1 fruit fly cellular context compared by ENCODE assay signal in the genomic region with DNA sequence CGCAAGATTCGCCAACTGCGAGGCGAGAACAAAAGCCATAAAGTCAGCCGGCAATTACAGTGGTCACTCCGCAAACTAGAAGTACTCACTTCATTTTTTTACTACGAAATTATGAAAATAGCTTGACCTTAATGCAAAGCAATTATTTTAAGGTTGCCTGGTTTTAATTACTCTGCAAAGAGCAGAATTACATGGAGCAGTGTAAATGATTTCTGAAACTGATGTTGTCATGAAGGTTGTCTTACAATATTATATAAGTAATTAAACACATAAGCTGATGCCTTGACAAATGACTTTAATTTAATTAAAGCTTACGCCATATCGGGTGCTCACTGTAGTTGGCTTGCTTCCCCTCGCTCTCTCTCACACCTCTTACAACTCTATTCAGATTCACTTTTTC.
TF ChIP-seq lines count a peak whose summit lies in the region.

No protein-coding gene starts in this region.

TF ChIP-seq in whole organism, embryonic, 481 proteins besides CTCF, POLR2A, EP300 and RAD21 (continued from another document):
- TF ChIP-seq CG6765 (GFP tag; optimal IDR thresholded peaks at IDR 0.05; lab: Kevin White, UChicago) (peak; percentile 27), Six4 (GFP tag; optimal IDR thresholded peaks at IDR 0.05; lab: Kevin White, UChicago) (no peak), CG3281 (GFP tag; optimal IDR thresholded peaks at IDR 0.05; lab: Kevin White, UChicago) (peak; percentile 85), nom (GFP tag; optimal IDR thresholded peaks at IDR 0.05; lab: Kevin White, UChicago) (peak; percentile 77), Doc3 (GFP tag; IDR thresholded peaks at IDR 0.05; lab: Robert Waterston, UW; ENCODE audit: partially characterized antibody) (no peak), Eip74EF (GFP tag; optimal IDR thresholded peaks at IDR 0.05; lab: Kevin White, UChicago) (no peak), CG10267 (tag; optimal IDR thresholded peaks at IDR 0.05; lab: Kevin White, UChicago) (peak; percentile 1), D19B (GFP tag; optimal IDR thresholded peaks at IDR 0.05; lab: Kevin White, UChicago) (peak; percentile 38), Dad (GFP tag; optimal IDR thresholded peaks at IDR 0.05; lab: Kevin White, UChicago) (no peak), wdn (GFP tag; IDR thresholded peaks at IDR 0.05; lab: Robert Waterston, UW) (peak; percentile 34; the same call in 1 of the 2 replicates), CG10147 (GFP tag; optimal IDR thresholded peaks at IDR 0.05; lab: Kevin White, UChicago) (peak; percentile 56), shn (GFP tag; optimal IDR thresholded peaks at IDR 0.05; lab: Kevin White, UChicago) (peak; percentile 1), CG18764 (GFP tag; optimal IDR thresholded peaks at IDR 0.05; lab: Kevin White, UChicago) (no peak), Deaf1 (tag; optimal IDR thresholded peaks at IDR 0.05; lab: Kevin White, UChicago) (peak; percentile 5), CG17802 (tag; optimal IDR thresholded peaks at IDR 0.05; lab: Kevin White, UChicago) (no peak), Rfx (GFP tag; IDR thresholded peaks at IDR 0.05; lab: Robert Waterston, UW) (peak; percentile 73), CG3995 (GFP tag; optimal IDR thresholded peaks at IDR 0.05; lab: Kevin White, UChicago) (peak; percentile 16), Elba2 (GFP tag; optimal IDR thresholded peaks at IDR 0.05; lab: Kevin White, UChicago) (no peak), CG12155 (GFP tag; optimal IDR thresholded peaks at IDR 0.05; lab: Kevin White, UChicago) (peak; percentile 46), Mes4 (GFP tag; optimal IDR thresholded peaks at IDR 0.05; lab: Kevin White, UChicago) (no peak), CG1233 (GFP tag; optimal IDR thresholded peaks at IDR 0.05; lab: Kevin White, UChicago) (peak; percentile 21), bsh (GFP tag; optimal IDR thresholded peaks at IDR 0.05; lab: Kevin White, UChicago) (peak; percentile 12 to 74), crol (GFP tag; IDR thresholded peaks at IDR 0.05; lab: Robert Waterston, UW) (peak; percentile 39), CG8290 (GFP tag; optimal IDR thresholded peaks at IDR 0.05; lab: Kevin White, UChicago) (no peak), CG8290 (tag; optimal IDR thresholded peaks at IDR 0.05; lab: Kevin White, UChicago) (peak in 1 of 2 experiments; percentile 15), CG9215 (GFP tag; IDR thresholded peaks at IDR 0.05; lab: Robert Waterston, UW) (peak; percentile 47), slbo (GFP tag; IDR thresholded peaks at IDR 0.05; lab: Robert Waterston, UW) (peak; percentile 70), CG31441 (GFP tag; IDR thresholded peaks at IDR 0.05; lab: Robert Waterston, UW) (peak; percentile 42), ems (GFP tag; optimal IDR thresholded peaks at IDR 0.05; lab: Kevin White, UChicago) (no peak), so (GFP tag; IDR thresholded peaks at IDR 0.05; lab: Robert Waterston, UW) (peak; percentile 60; the same call in 2 of the 3 replicates), ssp (GFP tag; IDR thresholded peaks at IDR 0.05; lab: Robert Waterston, UW) (0 out of 2 replicates have a peak, but pooled peaks have one; percentile 9), CG16815 (GFP tag; optimal IDR thresholded peaks at IDR 0.05; lab: Kevin White, UChicago) (peak; percentile 46), CG15011 (GFP tag; optimal IDR thresholded peaks at IDR 0.05; lab: Kevin White, UChicago) (no peak), BEAF-32 (GFP tag; optimal IDR thresholded peaks at IDR 0.05; lab: Kevin White, UChicago) (no peak), Xrp1 (GFP tag; IDR thresholded peaks at IDR 0.05; lab: Robert Waterston, UW) (no peak), E2f1 (GFP tag; IDR thresholded peaks at IDR 0.05; lab: Robert Waterston, UW) (no peak), inv (GFP tag; IDR thresholded peaks at IDR 0.05; lab: Robert Waterston, UW; ENCODE audit: partially characterized antibody) (no peak), CG11247 (GFP tag; IDR thresholded peaks at IDR 0.05; lab: Robert Waterston, UW) (no peak; the same call in 1 of the 2 replicates), kay (GFP tag; optimal IDR thresholded peaks at IDR 0.05; lab: Kevin White, UChicago) (no peak), CG17328 (GFP tag; IDR thresholded peaks at IDR 0.05; lab: Robert Waterston, UW) (peak; percentile 17; the same call in 1 of the 2 replicates), dysf (GFP tag; IDR thresholded peaks at IDR 0.05; lab: Robert Waterston, UW) (peak; percentile 69; the same call in 2 of the 3 replicates), Trl (optimal IDR thresholded peaks at IDR 0.05; lab: Kevin White, UChicago) (no peak), Trl (GFP tag; optimal IDR thresholded peaks at IDR 0.05; lab: Kevin White, UChicago) (no peak), CG17385 (GFP tag; optimal IDR thresholded peaks at IDR 0.05; lab: Kevin White, UChicago) (peak; percentile 45), CG9727 (GFP tag; optimal IDR thresholded peaks at IDR 0.05; lab: Kevin White, UChicago) (peak; percentile 66), fu2 (GFP tag; optimal IDR thresholded peaks at IDR 0.05; lab: Kevin White, UChicago) (peak; percentile 42), jumu (GFP tag; optimal IDR thresholded peaks at IDR 0.05; lab: Kevin White, UChicago) (no peak), CG11085 (GFP tag; IDR thresholded peaks at IDR 0.05; lab: Robert Waterston, UW) (no peak), zfh1 (GFP tag; IDR thresholded peaks at IDR 0.05; lab: Robert Waterston, UW) (peak; percentile 40; the same call in 1 of the 3 replicates), jigr1 (GFP tag; IDR thresholded peaks at IDR 0.05; lab: Robert Waterston, UW) (no peak), C15 (GFP tag; IDR thresholded peaks at IDR 0.05; lab: Robert Waterston, UW) (no peak), Bgb (GFP tag; IDR thresholded peaks at IDR 0.05; lab: Robert Waterston, UW; ENCODE audit: partially characterized antibody) (no peak), luna (GFP tag; optimal IDR thresholded peaks at IDR 0.05; lab: Kevin White, UChicago) (no peak), nmo (GFP tag; optimal IDR thresholded peaks at IDR 0.05; lab: Kevin White, UChicago) (peak; percentile 33), tx (GFP tag; optimal IDR thresholded peaks at IDR 0.05; lab: Kevin White, UChicago) (peak; percentile 2), D (optimal IDR thresholded peaks at IDR 0.05; lab: Kevin White, UChicago) (no peak), D (GFP tag; optimal IDR thresholded peaks at IDR 0.05; lab: Kevin White, UChicago) (no peak), prd (optimal IDR thresholded peaks at IDR 0.05; lab: Kevin White, UChicago) (no peak), prd (GFP tag; IDR thresholded peaks at IDR 0.05; lab: Robert Waterston, UW) (peak; percentile 22; the same call in 1 of the 3 replicates), dpn (GFP tag; optimal IDR thresholded peaks at IDR 0.05; lab: Kevin White, UChicago) (peak; percentile 43 to 57), dan (GFP tag; IDR thresholded peaks at IDR 0.05; lab: Robert Waterston, UW) (no peak), sens (GFP tag; lab: Kevin White, UChicago) (peak; percentile 88), sc (optimal IDR thresholded peaks at IDR 0.05; lab: Kevin White, UChicago) (no peak), sc (GFP tag; optimal IDR thresholded peaks at IDR 0.05; lab: Kevin White, UChicago) (no peak), dimm (GFP tag; IDR thresholded peaks at IDR 0.05; lab: Robert Waterston, UW) (no peak), CG7786 (GFP tag; optimal IDR thresholded peaks at IDR 0.05; lab: Kevin White, UChicago) (peak; percentile 42), ham (GFP tag; IDR thresholded peaks at IDR 0.05; lab: Robert Waterston, UW) (no peak), tap (tag; optimal IDR thresholded peaks at IDR 0.05; lab: Kevin White, UChicago) (no peak), CG42726 (GFP tag; IDR thresholded peaks at IDR 0.05; lab: Robert Waterston, UW; ENCODE audit: partially characterized antibody) (no peak), Oli (tag; optimal IDR thresholded peaks at IDR 0.05; lab: Kevin White, UChicago) (peak; percentile 38), Dref (GFP tag; IDR thresholded peaks at IDR 0.05; lab: Robert Waterston, UW) (no peak), CG15514 (GFP tag; optimal IDR thresholded peaks at IDR 0.05; lab: Kevin White, UChicago) (peak; percentile 45), CG13624 (GFP tag; optimal IDR thresholded peaks at IDR 0.05; lab: Kevin White, UChicago) (peak; percentile 67), Chrac-16 (GFP tag; optimal IDR thresholded peaks at IDR 0.05; lab: Kevin White, UChicago) (peak; percentile 7), sim (GFP tag; IDR thresholded peaks at IDR 0.05; lab: Robert Waterston, UW) (no peak), Atf6 (GFP tag; IDR thresholded peaks at IDR 0.05; lab: Robert Waterston, UW) (peak; percentile 48; the same call in 1 of the 2 replicates), fd3F (GFP tag; optimal IDR thresholded peaks at IDR 0.05; lab: Kevin White, UChicago) (peak; percentile 45), CG12391 (tag; optimal IDR thresholded peaks at IDR 0.05; lab: Kevin White, UChicago) (peak; percentile 23), Oaz (GFP tag; IDR thresholded peaks at IDR 0.05; lab: Robert Waterston, UW) (no peak), CG31224 (GFP tag; IDR thresholded peaks at IDR 0.05; lab: Robert Waterston, UW) (peak; percentile 21; the same call in 1 of the 2 replicates), CG4404 (GFP tag; IDR thresholded peaks at IDR 0.05; lab: Robert Waterston, UW) (peak; percentile 49; the same call in 1 of the 2 replicates), E2f2 (GFP tag; IDR thresholded peaks at IDR 0.05; lab: Robert Waterston, UW) (peak; percentile 28; the same call in 1 of the 2 replicates), CG43689 (GFP tag; IDR thresholded peaks at IDR 0.05; lab: Robert Waterston, UW) (no peak), CG18262 (tag; optimal IDR thresholded peaks at IDR 0.05; lab: Kevin White, UChicago) (peak; percentile 33)
